Fruit fly (Drosophila melanogaster) whole organism, pupa: ENCODE data around the gene IntS6.

Experiments
- CG10348 ChIP-seq: fragments of 200-800 bp; sonication (Bioruptor generic); IDR thresholded peaks from 2 replicates; pipeline ENCODE4 v1.3.6; 2022; ENCODE audit warnings: missing biosample characterization, missing genetic modification characterization
- CG12605 ChIP-seq: fragments of 200-800 bp; sonication (Bioruptor generic); IDR thresholded peaks from 2 replicates; pipeline ENCODE4 v1.3.6; 2022; ENCODE audit warnings: missing biosample characterization, missing genetic modification characterization
- CG14655 ChIP-seq: fragments of 200-800 bp; sonication (Bioruptor generic); optimal IDR thresholded peaks from 3 replicates; lab custom pipeline; 2017; ENCODE audit warnings: mild to moderate bottlenecking, missing biosample characterization, missing genetic modification reagents, missing genetic modification characterization
- EcR ChIP-seq: fragments of 200-800 bp; sonication (Bioruptor generic); optimal IDR thresholded peaks from 3 replicates; lab custom pipeline; 2019; ENCODE audit warnings: missing biosample characterization, missing genetic modification characterization, mild to moderate bottlenecking, moderate library complexity, missing genetic modification reagents
- gl ChIP-seq: fragments of 200-800 bp; sonication (Bioruptor generic); optimal IDR thresholded peaks from 2 replicates; lab custom pipeline; 2018; ENCODE audit warnings: missing biosample characterization, mild to moderate bottlenecking, missing genetic modification characterization

DNA sequence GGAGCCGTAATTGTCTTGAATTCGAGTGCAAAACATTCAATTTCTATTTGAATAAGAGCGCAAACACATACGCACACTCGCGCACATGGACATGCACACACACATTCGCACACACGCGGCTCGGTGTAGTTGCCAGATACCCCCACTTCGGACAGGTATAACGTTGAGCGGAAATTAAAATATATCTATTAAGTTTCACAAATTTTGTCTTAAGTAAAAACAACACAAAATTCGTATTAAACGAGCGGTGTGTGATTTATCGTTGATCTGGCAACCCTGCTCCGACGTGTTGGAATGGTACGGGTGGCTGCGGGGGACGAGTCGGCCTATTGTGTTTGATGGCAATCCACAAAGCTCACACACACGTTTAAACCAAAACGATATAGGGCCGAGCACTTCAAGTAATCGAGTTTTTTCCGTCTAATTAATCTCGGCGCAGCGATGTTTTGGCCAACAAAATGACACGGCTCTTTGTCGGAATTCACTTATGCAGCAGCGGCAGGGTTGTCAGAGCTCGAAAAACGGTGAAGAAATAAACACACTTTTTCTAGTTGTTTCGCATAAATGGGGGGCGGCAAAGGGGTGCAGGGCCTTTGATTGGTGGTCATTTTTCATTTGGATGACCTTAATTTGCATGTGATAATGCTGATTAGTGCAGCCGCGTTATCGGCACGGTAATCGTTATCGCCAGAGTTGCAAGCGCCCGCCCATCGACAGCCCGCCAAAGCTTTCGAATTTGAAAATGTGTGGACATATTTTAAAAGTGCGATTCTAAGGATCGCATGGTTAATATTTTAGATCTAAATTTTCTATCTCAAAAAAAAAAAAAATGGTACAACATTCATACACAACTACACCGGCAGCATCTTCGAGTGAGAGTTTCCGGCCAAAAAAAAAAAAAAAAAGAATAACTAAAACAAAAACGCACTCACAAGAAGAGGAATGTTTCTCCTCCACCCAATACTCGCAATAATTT is 926 bp downstream of the IntS6 start:
- TF ChIP-seq CG10348 (GFP tag; lab: Robert Waterston, UW) (no peak; the same call in 1 of the 2 replicates), EcR (GFP tag; lab: Kevin White, UChicago) (no peak), gl (tag; lab: Kevin White, UChicago) (peak; percentile 50), CG14655 (peak; percentile 76), CG12605 (peak; percentile 86)
